Fruit fly (Drosophila melanogaster) whole organism, embryonic: ENCODE results near the gene Gk1.

ENCODE experiments used
- Atf3 ChIP-seq: fragments of 200-800 bp; sonication (Bioruptor generic); optimal IDR thresholded peaks from 3 replicates; lab custom pipeline; 2016; ENCODE audit warnings: missing biosample characterization, missing genetic modification characterization
- Awh ChIP-seq: fragments of 200-800 bp; sonication (Bioruptor generic); IDR thresholded peaks from 2 replicates; pipeline ENCODE4, ENCODE4 v1.3.6; 2022; ENCODE audit warnings: missing biosample characterization, missing genetic modification characterization
- CG10543 ChIP-seq: fragments of 200-800 bp; sonication (Bioruptor generic); optimal IDR thresholded peaks from 3 replicates; lab custom pipeline; 2017; ENCODE audit warnings: missing biosample characterization, mild to moderate bottlenecking, missing genetic modification characterization, moderate library complexity
- CG12236 ChIP-seq: fragments of 200-800 bp; sonication (Bioruptor generic); optimal IDR thresholded peaks from 2 replicates; lab custom pipeline; 2016; ENCODE audit warnings: missing biosample characterization, missing genetic modification characterization
- CG12299 ChIP-seq: fragments of 200-800 bp; sonication (Bioruptor generic); optimal IDR thresholded peaks from 2 replicates; lab custom pipeline; 2018; ENCODE audit warnings: missing biosample characterization, mild to moderate bottlenecking, missing genetic modification characterization
- CG12769 ChIP-seq: fragments of 200-800 bp; sonication (Bioruptor generic); optimal IDR thresholded peaks from 2 replicates; lab custom pipeline; 2019; ENCODE audit warnings: missing biosample characterization, mild to moderate bottlenecking, missing genetic modification characterization, moderate library complexity
- CG13287 ChIP-seq: fragments of 200-800 bp; sonication (Bioruptor generic); IDR thresholded peaks from 2 replicates; pipeline ENCODE4 v1.3.6; 2022; ENCODE audit warnings: missing biosample characterization, missing genetic modification characterization; ENCODE audit not compliant: partially characterized antibody
- CG14710 ChIP-seq: fragments of 200-800 bp; sonication (Bioruptor generic); optimal IDR thresholded peaks from 3 replicates; lab custom pipeline; 2019; ENCODE audit warnings: missing biosample characterization, mild to moderate bottlenecking, missing genetic modification characterization, moderate library complexity
- CG16813 ChIP-seq: fragments of 200-800 bp; sonication (Bioruptor generic); IDR thresholded peaks from 3 replicates; pipeline ENCODE4 v1.3.6; 2022; ENCODE audit warnings: missing biosample characterization, missing genetic modification characterization; ENCODE audit not compliant: partially characterized antibody
- CG16815 ChIP-seq: fragments of 200-800 bp; sonication (Bioruptor generic); optimal IDR thresholded peaks from 3 replicates; lab custom pipeline; 2017; ENCODE audit warnings: missing biosample characterization, mild to moderate bottlenecking, missing genetic modification characterization
- CG17328 ChIP-seq: fragments of 200-800 bp; sonication (Bioruptor generic); IDR thresholded peaks from 2 replicates; pipeline ENCODE4 v1.3.6; 2022; ENCODE audit warnings: missing biosample characterization, missing genetic modification characterization
- CG18619 ChIP-seq: fragments of 200-800 bp; sonication (Bioruptor generic); optimal IDR thresholded peaks from 3 replicates; lab custom pipeline; 2017; ENCODE audit warnings: missing biosample characterization, mild to moderate bottlenecking, missing genetic modification characterization
- CG2875 ChIP-seq: fragments of 200-800 bp; sonication (Bioruptor generic); optimal IDR thresholded peaks from 2 replicates; lab custom pipeline; 2017; ENCODE audit warnings: missing biosample characterization, mild to moderate bottlenecking, missing genetic modification characterization, missing genetic modification reagents
- CG31224 ChIP-seq: fragments of 200-800 bp; sonication (Bioruptor generic); IDR thresholded peaks from 2 replicates; pipeline ENCODE4 v1.3.6; 2022; ENCODE audit warnings: missing biosample characterization, missing genetic modification characterization
- CG3995 ChIP-seq: fragments of 200-800 bp; sonication (Bioruptor generic); optimal IDR thresholded peaks from 3 replicates; lab custom pipeline; 2016; ENCODE audit warnings: missing biosample characterization, missing genetic modification characterization
- CG4404 ChIP-seq: fragments of 200-800 bp; sonication (Bioruptor generic); IDR thresholded peaks from 2 replicates; pipeline ENCODE4 v1.3.6; 2022; ENCODE audit warnings: missing biosample characterization, missing genetic modification characterization
- CG6254 ChIP-seq: fragments of 200-800 bp; sonication (Bioruptor generic); optimal IDR thresholded peaks from 3 replicates; lab custom pipeline; 2017; ENCODE audit warnings: mild to moderate bottlenecking, missing biosample characterization, missing genetic modification reagents, missing genetic modification characterization
- CG6813 ChIP-seq: fragments of 200-800 bp; sonication (Bioruptor generic); optimal IDR thresholded peaks from 2 replicates; lab custom pipeline; 2017; ENCODE audit warnings: missing biosample characterization, missing genetic modification characterization, mild to moderate bottlenecking, moderate library complexity, missing genetic modification reagents
- CG9817 ChIP-seq: fragments of 200-800 bp; sonication (Bioruptor generic); optimal IDR thresholded peaks from 2 replicates; lab custom pipeline; 2018; ENCODE audit warnings: missing biosample characterization, mild to moderate bottlenecking, missing genetic modification characterization, moderate library complexity
- CG9932 ChIP-seq: fragments of 200-800 bp; sonication (Bioruptor generic); IDR thresholded peaks from 2 replicates; pipeline ENCODE4 v1.3.6; 2022; ENCODE audit warnings: missing biosample characterization, missing genetic modification characterization
- Dbx ChIP-seq: fragments of 200-800 bp; sonication (Bioruptor generic); IDR thresholded peaks from 3 replicates; pipeline ENCODE4 v1.3.6; 2022; ENCODE audit warnings: missing biosample characterization, missing genetic modification characterization
- Doc3 ChIP-seq: fragments of 200-800 bp; sonication (Bioruptor generic); IDR thresholded peaks from 3 replicates; pipeline ENCODE4 v1.3.6; 2022; ENCODE audit warnings: missing biosample characterization, missing genetic modification characterization; ENCODE audit not compliant: partially characterized antibody
- Drgx ChIP-seq: fragments of 200-800 bp; sonication (Bioruptor generic); IDR thresholded peaks from 2 replicates; pipeline ENCODE4 v1.3.6; 2022; ENCODE audit warnings: missing biosample characterization, missing genetic modification characterization
- Hr51 ChIP-seq, 2 experiments: fragments of 200-800 bp; sonication (Bioruptor generic); optimal IDR thresholded peaks; 2 replicates in 1 of 2; 3 replicates in 1 of 2; lab custom pipeline; 2016 to 2018; ENCODE audit warnings: missing biosample characterization in 2 of 2, missing genetic modification characterization in 2 of 2, mild to moderate bottlenecking in 1 of 2, moderate library complexity in 1 of 2
- Nf-YA ChIP-seq: fragments of 200-800 bp; sonication (Bioruptor generic); IDR thresholded peaks from 2 replicates; pipeline ENCODE4 v1.3.6; 2022; ENCODE audit warnings: missing biosample characterization, missing genetic modification characterization
- Opbp ChIP-seq: fragments of 200-800 bp; sonication (Bioruptor generic); IDR thresholded peaks from 3 replicates; pipeline ENCODE4 v1.3.6; 2022; ENCODE audit warnings: missing biosample characterization, missing genetic modification characterization; ENCODE audit not compliant: partially characterized antibody
- Sox100B ChIP-seq: fragments of 200-800 bp; sonication (Bioruptor generic); optimal IDR thresholded peaks from 3 replicates; lab custom pipeline; 2018; ENCODE audit warnings: missing biosample characterization, mild to moderate bottlenecking, missing genetic modification characterization
- Sox102F ChIP-seq: fragments of 200-800 bp; sonication (Bioruptor generic); optimal IDR thresholded peaks from 2 replicates; lab custom pipeline; 2018; ENCODE audit warnings: missing biosample characterization, mild to moderate bottlenecking, missing genetic modification characterization, moderate library complexity
- Stat92E ChIP-seq, 3 experiments: fragments of >200 bp in 2 of 3; fragments of 200-800 bp in 1 of 3; sonication (Bioruptor generic) in 1 of 3; optimal IDR thresholded peaks; 2 replicates each; lab custom pipeline; 2017 to 2019; ENCODE audit warnings: missing biosample characterization in 3 of 3, missing genetic modification characterization in 3 of 3, mild to moderate bottlenecking in 1 of 3, moderate library complexity in 1 of 3
- amos ChIP-seq: fragments of 200-800 bp; sonication (Bioruptor generic); IDR thresholded peaks from 2 replicates; pipeline ENCODE4 v1.3.6; 2022; ENCODE audit warnings: missing biosample characterization, missing genetic modification characterization; ENCODE audit not compliant: partially characterized antibody
- bcd ChIP-seq: fragments of 200-800 bp; sonication (Bioruptor generic); optimal IDR thresholded peaks from 2 replicates; lab custom pipeline; 2017; ENCODE audit warnings: missing biosample characterization, mild to moderate bottlenecking, missing genetic modification characterization
- caup ChIP-seq: fragments of 200-800 bp; sonication (Bioruptor generic); optimal IDR thresholded peaks from 3 replicates; lab custom pipeline; 2017; ENCODE audit warnings: missing biosample characterization, mild to moderate bottlenecking, missing genetic modification characterization, moderate library complexity; ENCODE audit not compliant: severe bottlenecking
- chm ChIP-seq: fragments of 200-800 bp; sonication (Bioruptor generic); IDR thresholded peaks from 2 replicates; pipeline ENCODE4 v1.3.6; 2022; ENCODE audit warnings: missing biosample characterization, missing genetic modification characterization
- dm ChIP-seq: fragments of 200-800 bp; sonication (Bioruptor generic); optimal IDR thresholded peaks from 3 replicates; lab custom pipeline; 2016; ENCODE audit warnings: missing biosample characterization, missing genetic modification characterization
- kay ChIP-seq: fragments of 200-800 bp; sonication (Bioruptor generic); optimal IDR thresholded peaks from 2 replicates; lab custom pipeline; 2016; ENCODE audit warnings: missing biosample characterization, missing genetic modification characterization
- ken ChIP-seq: fragments of 200-800 bp; sonication (Bioruptor generic); IDR thresholded peaks from 3 replicates; pipeline ENCODE4 v1.3.6; 2022; ENCODE audit warnings: missing biosample characterization, missing genetic modification characterization
- pho ChIP-seq: fragments of 200-800 bp; sonication (Bioruptor generic); optimal IDR thresholded peaks from 2 replicates; lab custom pipeline; 2016; ENCODE audit warnings: missing biosample characterization, missing genetic modification characterization
- pum ChIP-seq: fragments of 200-800 bp; sonication (Bioruptor generic); optimal IDR thresholded peaks from 2 replicates; lab custom pipeline; 2016; ENCODE audit warnings: missing biosample characterization, missing genetic modification characterization
- pzg ChIP-seq: fragments of 200-800 bp; sonication (Bioruptor generic); optimal IDR thresholded peaks from 3 replicates; lab custom pipeline; 2018; ENCODE audit warnings: missing biosample characterization, mild to moderate bottlenecking, missing genetic modification characterization, moderate library complexity
- ranshi ChIP-seq: fragments of 200-800 bp; sonication (Bioruptor generic); IDR thresholded peaks from 2 replicates; pipeline ENCODE4 v1.3.6; 2022; ENCODE audit warnings: missing biosample characterization, missing genetic modification characterization
- run ChIP-seq: fragments of 200-800 bp; sonication (Bioruptor generic); optimal IDR thresholded peaks from 3 replicates; lab custom pipeline; 2018; ENCODE audit warnings: missing biosample characterization, mild to moderate bottlenecking, missing genetic modification characterization
- schlank ChIP-seq: fragments of 200-800 bp; sonication (Bioruptor generic); optimal IDR thresholded peaks from 2 replicates; lab custom pipeline; 2018; ENCODE audit warnings: missing biosample characterization, mild to moderate bottlenecking, missing genetic modification characterization
- sens-2 ChIP-seq: fragments of 200-800 bp; sonication (Bioruptor generic); IDR thresholded peaks from 2 replicates; pipeline ENCODE4 v1.3.6; 2022; ENCODE audit warnings: missing biosample characterization, missing genetic modification characterization
- sqz ChIP-seq: fragments of 200-800 bp; sonication (Bioruptor generic); optimal IDR thresholded peaks from 3 replicates; lab custom pipeline; 2018; ENCODE audit warnings: missing biosample characterization, mild to moderate bottlenecking, missing genetic modification characterization
- ssp ChIP-seq: fragments of 200-800 bp; sonication (Bioruptor generic); IDR thresholded peaks from 2 replicates; pipeline ENCODE4 v1.3.6; 2022; ENCODE audit warnings: missing biosample characterization, missing genetic modification characterization
- tna ChIP-seq: fragments of 200-800 bp; sonication (Bioruptor generic); IDR thresholded peaks from 2 replicates; pipeline ENCODE4 v1.3.6; 2022; ENCODE audit warnings: missing biosample characterization, missing genetic modification characterization; ENCODE audit not compliant: partially characterized antibody
- trem ChIP-seq: fragments of 200-800 bp; optimal IDR thresholded peaks from 3 replicates; lab custom pipeline; 2019; ENCODE audit warnings: missing biosample characterization, mild to moderate bottlenecking, missing genetic modification characterization, moderate library complexity

The Gk1 gene

DNA sequence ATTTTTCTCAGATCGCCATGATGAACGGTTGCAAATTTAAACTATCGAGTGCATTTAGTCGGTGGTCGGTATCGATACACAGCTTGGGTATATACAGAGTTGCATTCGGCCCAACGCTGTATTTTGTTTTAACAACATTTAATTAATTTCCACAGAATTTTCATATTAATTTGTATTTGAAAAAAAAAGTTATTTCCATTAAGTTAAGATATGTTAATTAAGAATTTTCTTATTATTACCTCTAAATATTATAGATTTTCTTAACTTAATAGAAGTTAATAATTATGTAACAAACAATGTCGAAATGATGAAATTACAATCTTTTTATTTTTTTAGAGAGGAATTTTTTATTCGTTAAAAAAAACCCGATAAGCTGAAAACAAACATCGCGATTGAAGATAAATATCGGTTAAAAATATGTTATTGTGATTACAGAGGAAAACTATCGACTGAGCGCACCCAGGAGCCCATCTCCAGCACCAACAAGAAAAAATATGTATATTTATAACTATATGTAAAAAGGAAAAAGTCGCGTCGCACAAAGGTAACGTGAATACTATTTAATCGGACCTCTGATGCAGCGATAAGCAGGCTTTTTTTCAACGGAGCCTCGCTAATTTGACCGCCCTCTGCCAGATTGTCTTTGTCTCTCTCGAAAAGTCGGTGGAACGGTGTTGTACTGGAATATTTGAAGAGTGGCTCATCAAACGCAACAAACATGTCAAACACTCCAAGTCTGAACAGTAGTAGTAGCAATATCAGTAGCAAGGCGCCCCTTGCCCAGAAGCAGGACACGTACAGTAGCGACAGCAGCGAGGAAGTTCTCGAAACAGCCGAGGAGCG lies 5.7 kb downstream of the Gk1 start, which contains the start of the genes rno and mri (continued):
- no peak; the same call in 1 of the 2 replicates for TF ChIP-seq CG31224
- TF ChIP-seq trem (tag; lab: Kevin White, UChicago), result peak; percentile 75
- peak; percentile 23; the same call in 1 of the 2 replicates for TF ChIP-seq Nf-YA
- no peak for TF ChIP-seq CG6254
- peak; percentile 35; the same call in 1 of the 2 replicates for TF ChIP-seq sens-2 (GFP tag; lab: Robert Waterston, UW)
- TF ChIP-seq CG12236 (GFP tag; lab: Kevin White, UChicago), result no peak
- no peak for TF ChIP-seq dm (GFP tag; lab: Kevin White, UChicago)
- TF ChIP-seq Awh (GFP tag; lab: Robert Waterston, UW), result peak; percentile 75
- TF ChIP-seq schlank (tag; lab: Kevin White, UChicago), result peak; percentile 25
- peak; percentile 90 for TF ChIP-seq tna (GFP tag; lab: Robert Waterston, UW)
- no peak for TF ChIP-seq Stat92E (GFP tag; optimal IDR thresholded peaks at IDR 0.05; lab: Kevin White, UChicago)
- TF ChIP-seq CG9932 (GFP tag; lab: Robert Waterston, UW), result peak; percentile 88
- TF ChIP-seq Sox102F (GFP tag; lab: Kevin White, UChicago), result peak; percentile 79
- peak; percentile 50 for TF ChIP-seq chm (GFP tag; lab: Robert Waterston, UW)
- peak; percentile 33 for TF ChIP-seq Atf3
- TF ChIP-seq Drgx, result peak; percentile 47; the same call in 1 of the 2 replicates
- peak; percentile 91 for TF ChIP-seq Opbp
- TF ChIP-seq CG9817 (tag; lab: Kevin White, UChicago), result peak; percentile 77
- TF ChIP-seq ssp (GFP tag; lab: Robert Waterston, UW), result peak; percentile 53
- peak; percentile 59 for TF ChIP-seq caup (GFP tag; lab: Kevin White, UChicago)
- peak; percentile 96 for TF ChIP-seq amos
- TF ChIP-seq Hr51 (GFP tag; optimal IDR thresholded peaks at IDR 0.05; lab: Kevin White, UChicago), result peak; percentile 9 to 81
- TF ChIP-seq sqz (GFP tag; lab: Kevin White, UChicago), result peak; percentile 13
- TF ChIP-seq run (tag; lab: Kevin White, UChicago), result peak; percentile 37
- peak; percentile 83 for TF ChIP-seq ranshi (GFP tag; lab: Robert Waterston, UW)
- TF ChIP-seq CG16815 (GFP tag; lab: Kevin White, UChicago), result peak; percentile 59
- TF ChIP-seq Dbx (GFP tag; lab: Robert Waterston, UW), result peak; percentile 81
- TF ChIP-seq CG4404, result peak; percentile 38; the same call in 1 of the 2 replicates
- peak; percentile 35 for TF ChIP-seq pzg (GFP tag; lab: Kevin White, UChicago)
- peak; percentile 78 for TF ChIP-seq CG17328 (GFP tag; lab: Robert Waterston, UW)
- TF ChIP-seq CG13287, result peak; percentile 92
- peak; percentile 93 for TF ChIP-seq CG14710
- peak; percentile 64 for TF ChIP-seq bcd (GFP tag; lab: Kevin White, UChicago)
- peak; percentile 85 for TF ChIP-seq CG10543 (GFP tag; lab: Kevin White, UChicago)
- TF ChIP-seq Sox100B (GFP tag; lab: Kevin White, UChicago), result no peak
- TF ChIP-seq CG3995 (GFP tag; lab: Kevin White, UChicago), result peak; percentile 83
- no peak for TF ChIP-seq CG12769
- peak; percentile 33 for TF ChIP-seq kay
- peak; percentile 91 for TF ChIP-seq Doc3 (GFP tag; lab: Robert Waterston, UW)
- TF ChIP-seq pho (GFP tag; lab: Kevin White, UChicago), result peak; percentile 48
- TF ChIP-seq ken, result peak; percentile 64; the same call in 2 of the 3 replicates
- peak; percentile 44 for TF ChIP-seq CG18619 (GFP tag; lab: Kevin White, UChicago)
- TF ChIP-seq CG6813 (GFP tag; lab: Kevin White, UChicago), result peak; percentile 14
- TF ChIP-seq pum, result peak; percentile 20
- TF ChIP-seq CG2875 (GFP tag; lab: Kevin White, UChicago), result peak; percentile 4
- peak; percentile 95 for TF ChIP-seq CG16813 (GFP tag; lab: Robert Waterston, UW)
- TF ChIP-seq CG12299 (tag; lab: Kevin White, UChicago), result peak; percentile 68
